Worm (Caenorhabditis elegans) whole organism, early embryonic: Measurements from ENCODE around the gene gei-3.

ENCODE experiments used
- B0310.2 ChIP-seq: sonication (generic microtip); optimal IDR thresholded peaks from 2 replicates; lab custom pipeline; 2016; ENCODE audit warnings: mild to moderate bottlenecking, missing genetic modification characterization, missing compliant biosample characterization
- aly-1 ChIP-seq: sonication (generic microtip); optimal IDR thresholded peaks from 2 replicates; lab custom pipeline; 2016; ENCODE audit warnings: missing genetic modification characterization, missing compliant biosample characterization
- ama-1 ChIP-seq: fragments of 150-350 bp; optimal IDR thresholded peaks from 2 replicates; lab custom pipeline; 2014
- ceh-13 ChIP-seq: fragments of 200-800 bp; sonication (Bioruptor generic); optimal IDR thresholded peaks from 2 replicates; lab custom pipeline; 2018; ENCODE audit warnings: mild to moderate bottlenecking, missing genetic modification characterization, missing compliant biosample characterization
- ceh-36 ChIP-seq: sonication (generic microtip); optimal IDR thresholded peaks from 2 replicates; lab custom pipeline; 2016; ENCODE audit warnings: missing genetic modification characterization, inconsistent platforms, missing compliant biosample characterization
- ets-7 ChIP-seq: sonication (generic microtip); optimal IDR thresholded peaks from 2 replicates; lab custom pipeline; 2016; ENCODE audit warnings: missing genotype, missing genetic modification characterization, missing compliant biosample characterization
- hmbx-1 ChIP-seq: sonication (generic microtip); optimal IDR thresholded peaks from 2 replicates; lab custom pipeline; 2016; ENCODE audit warnings: mild to moderate bottlenecking, missing genetic modification characterization, missing compliant biosample characterization
- hnd-1 ChIP-seq: sonication (generic microtip); optimal IDR thresholded peaks from 2 replicates; lab custom pipeline; 2016; ENCODE audit warnings: missing genetic modification characterization, missing compliant biosample characterization
- pes-1 ChIP-seq: fragments of 200-800 bp; sonication (Bioruptor generic); IDR thresholded peaks from 2 replicates; pipeline ENCODE4 v1.3.6; 2022; ENCODE audit warnings: missing genetic modification reagents, missing genetic modification characterization, missing compliant biosample characterization
- scrt-1 ChIP-seq: fragments of 200-800 bp; sonication (Bioruptor generic); IDR thresholded peaks from 2 replicates; pipeline ENCODE4 v1.3.6; 2022; ENCODE audit warnings: missing genetic modification characterization, missing compliant biosample characterization
- sea-1 ChIP-seq: fragments of 200-800 bp; sonication (Bioruptor generic); conservative IDR thresholded peaks from 2 replicates; pipeline ENCODE4 v1.3.6; 2022; ENCODE audit warnings: missing genetic modification characterization, missing compliant biosample characterization
- tbx-11 ChIP-seq: fragments of 200-800 bp; sonication (Bioruptor generic); IDR thresholded peaks from 2 replicates; pipeline ENCODE4 v1.3.6; 2022; ENCODE audit warnings: missing genetic modification characterization, missing compliant biosample characterization
- tbx-37 ChIP-seq: fragments of 200-800 bp; sonication (Bioruptor generic); conservative IDR thresholded peaks from 2 replicates; pipeline ENCODE4 v1.3.6; 2022; ENCODE audit warnings: missing genetic modification reagents, missing genetic modification characterization, missing compliant biosample characterization
- tra-4 ChIP-seq: sonication (generic microtip); optimal IDR thresholded peaks from 2 replicates; lab custom pipeline; 2017; ENCODE audit warnings: missing genetic modification characterization, missing compliant biosample characterization

ce11 chrX:12825174-12825573 lies 11.7 kb upstream of the gei-3 start:
- no peak for TF ChIP-seq ceh-36 (tag; lab: Kevin White, UChicago)
- no peak for TF ChIP-seq tbx-37 (GFP tag; lab: Robert Waterston, UW)
- TF ChIP-seq scrt-1: no peak
- no peak for TF ChIP-seq hnd-1 (tag; lab: Kevin White, UChicago)
- TF ChIP-seq aly-1 (tag; lab: Kevin White, UChicago): no peak
- TF ChIP-seq tbx-11 (GFP tag; lab: Robert Waterston, UW): no peak
- no peak for TF ChIP-seq tra-4 (tag; lab: Kevin White, UChicago)
- no peak for TF ChIP-seq sea-1 (GFP tag; lab: Robert Waterston, UW)
- TF ChIP-seq hmbx-1 (tag; lab: Kevin White, UChicago): no peak
- no peak for TF ChIP-seq ets-7 (tag; lab: Kevin White, UChicago)
- TF ChIP-seq ama-1 (lab: Kevin White, UChicago): no peak
- TF ChIP-seq ceh-13: no peak
- no peak for TF ChIP-seq B0310.2
- TF ChIP-seq pes-1 (GFP tag; lab: Robert Waterston, UW): no peak
